Fruit fly (Drosophila melanogaster) whole organism, embryonic: ENCODE data around the gene eya.

ENCODE experiments used
- B-H1 ChIP-seq: fragments of 200-800 bp; sonication (Bioruptor generic); IDR thresholded peaks from 3 replicates; pipeline ENCODE4 v1.3.6; 2022; ENCODE audit warnings: missing biosample characterization, missing genetic modification characterization
- CG1024 ChIP-seq: fragments of 200-800 bp; sonication (Bioruptor generic); IDR thresholded peaks from 2 replicates; pipeline ENCODE4 v1.3.6; 2022; ENCODE audit warnings: missing biosample characterization, missing genetic modification characterization
- CG11398 ChIP-seq: fragments of 200-800 bp; sonication (Bioruptor generic); optimal IDR thresholded peaks from 2 replicates; lab custom pipeline; 2016; ENCODE audit warnings: missing biosample characterization, missing genetic modification characterization
- CG11695 ChIP-seq: fragments of 200-800 bp; sonication (Bioruptor generic); IDR thresholded peaks from 3 replicates; pipeline ENCODE4 v1.3.6; 2022; ENCODE audit warnings: missing biosample characterization, missing genetic modification characterization
- CG1233 ChIP-seq: fragments of 200-800 bp; sonication (Bioruptor generic); optimal IDR thresholded peaks from 4 replicates; lab custom pipeline; 2018; ENCODE audit warnings: missing biosample characterization, mild to moderate bottlenecking, missing genetic modification characterization
- CG12659 ChIP-seq: fragments of 200-800 bp; sonication (Bioruptor generic); optimal IDR thresholded peaks from 3 replicates; lab custom pipeline; 2017; ENCODE audit warnings: mild to moderate bottlenecking, missing biosample characterization, missing genetic modification reagents, missing genetic modification characterization
- CG12744 ChIP-seq: fragments of 200-800 bp; sonication (Bioruptor generic); optimal IDR thresholded peaks from 2 replicates; lab custom pipeline; 2016; ENCODE audit warnings: missing biosample characterization, missing genetic modification characterization
- CG14667 ChIP-seq: fragments of 200-800 bp; sonication (Bioruptor generic); IDR thresholded peaks from 2 replicates; pipeline ENCODE4 v1.3.6; 2022; ENCODE audit warnings: missing biosample characterization, missing genetic modification characterization
- CG1603 ChIP-seq: fragments of 200-800 bp; sonication (Bioruptor generic); optimal IDR thresholded peaks from 2 replicates; lab custom pipeline; 2019; ENCODE audit warnings: missing biosample characterization, mild to moderate bottlenecking, missing genetic modification characterization, moderate library complexity
- CG16863 ChIP-seq: fragments of 200-800 bp; sonication (Bioruptor generic); optimal IDR thresholded peaks from 3 replicates; lab custom pipeline; 2016; ENCODE audit warnings: missing biosample characterization, missing genetic modification characterization
- CG17612 ChIP-seq: fragments of 200-800 bp; sonication (Bioruptor generic); IDR thresholded peaks from 2 replicates; pipeline ENCODE4 v1.3.6; 2022; ENCODE audit warnings: missing biosample characterization, missing genetic modification characterization
- CG17802 ChIP-seq: fragments of 200-800 bp; sonication (Bioruptor generic); optimal IDR thresholded peaks from 2 replicates; lab custom pipeline; 2018; ENCODE audit warnings: missing biosample characterization, mild to moderate bottlenecking, missing genetic modification characterization, moderate library complexity
- CG2889 ChIP-seq: fragments of 200-800 bp; sonication (Bioruptor generic); IDR thresholded peaks from 3 replicates; pipeline ENCODE4 v1.3.6; 2022; ENCODE audit warnings: missing biosample characterization, missing genetic modification characterization
- CG32767 ChIP-seq: fragments of 200-800 bp; sonication (Bioruptor generic); IDR thresholded peaks from 2 replicates; pipeline ENCODE4 v1.3.6; 2022; ENCODE audit warnings: missing biosample characterization, missing genetic modification characterization
- CG32772 ChIP-seq: fragments of 200-800 bp; sonication (Bioruptor generic); IDR thresholded peaks from 2 replicates; pipeline ENCODE4 v1.3.6; 2022; ENCODE audit warnings: missing biosample characterization, missing genetic modification characterization
- CG42726 ChIP-seq: fragments of 200-800 bp; sonication (Bioruptor generic); IDR thresholded peaks from 2 replicates; pipeline ENCODE4 v1.3.6; 2022; ENCODE audit warnings: missing biosample characterization, missing genetic modification characterization; ENCODE audit not compliant: partially characterized antibody
- CG4707 ChIP-seq: fragments of 200-800 bp; sonication (Bioruptor generic); optimal IDR thresholded peaks from 2 replicates; lab custom pipeline; 2018; ENCODE audit warnings: missing biosample characterization, mild to moderate bottlenecking, missing genetic modification characterization, moderate library complexity
- CG4730 ChIP-seq: fragments of 200-800 bp; sonication (Bioruptor generic); IDR thresholded peaks from 2 replicates; pipeline ENCODE4 v1.3.6; 2022; ENCODE audit warnings: missing biosample characterization, missing genetic modification characterization
- CG4820 ChIP-seq: fragments of 200-800 bp; sonication (Bioruptor generic); optimal IDR thresholded peaks from 3 replicates; lab custom pipeline; 2016; ENCODE audit warnings: missing biosample characterization, missing genetic modification characterization
- CG6175 ChIP-seq: fragments of 200-800 bp; sonication (Bioruptor generic); IDR thresholded peaks from 3 replicates; pipeline ENCODE4 v1.3.6; 2022; ENCODE audit warnings: missing biosample characterization, missing genetic modification characterization
- CG7357 ChIP-seq: fragments of 200-800 bp; sonication (Bioruptor generic); IDR thresholded peaks from 3 replicates; pipeline ENCODE4 v1.3.6; 2022; ENCODE audit warnings: missing biosample characterization, missing genetic modification characterization
- CG7745 ChIP-seq: fragments of 200-800 bp; sonication (Bioruptor generic); optimal IDR thresholded peaks from 2 replicates; lab custom pipeline; 2018; ENCODE audit warnings: missing biosample characterization, mild to moderate bottlenecking, missing genetic modification characterization, moderate library complexity
- CG9215 ChIP-seq: fragments of 200-800 bp; sonication (Bioruptor generic); IDR thresholded peaks from 2 replicates; pipeline ENCODE4 v1.3.6; 2022; ENCODE audit warnings: missing biosample characterization, missing genetic modification characterization
- CG9932 ChIP-seq: fragments of 200-800 bp; sonication (Bioruptor generic); IDR thresholded peaks from 2 replicates; pipeline ENCODE4 v1.3.6; 2022; ENCODE audit warnings: missing biosample characterization, missing genetic modification characterization
- D19B ChIP-seq: fragments of 200-800 bp; sonication (Bioruptor generic); optimal IDR thresholded peaks from 2 replicates; lab custom pipeline; 2017; ENCODE audit warnings: missing biosample characterization, mild to moderate bottlenecking, missing genetic modification characterization
- HHEX ChIP-seq: fragments of 200-800 bp; sonication (Bioruptor generic); optimal IDR thresholded peaks from 3 replicates; lab custom pipeline; 2017; ENCODE audit warnings: missing biosample characterization, mild to moderate bottlenecking, missing genetic modification characterization, missing genetic modification reagents
- Hmx ChIP-seq: fragments of 200-800 bp; sonication (Bioruptor generic); optimal IDR thresholded peaks from 2 replicates; lab custom pipeline; 2016; ENCODE audit warnings: missing biosample characterization, missing genetic modification characterization
- Neu2 ChIP-seq: fragments of 200-800 bp; sonication (Bioruptor generic); optimal IDR thresholded peaks from 3 replicates; lab custom pipeline; 2016; ENCODE audit warnings: missing biosample characterization, missing genetic modification characterization, borderline replicate concordance
- NfI ChIP-seq: fragments of 200-800 bp; sonication (Bioruptor generic); optimal IDR thresholded peaks from 3 replicates; lab custom pipeline; 2018; ENCODE audit warnings: missing biosample characterization, mild to moderate bottlenecking, missing genetic modification characterization, moderate library complexity
- al ChIP-seq: fragments of 200-800 bp; sonication (Bioruptor generic); IDR thresholded peaks from 2 replicates; pipeline ENCODE4 v1.3.6; 2022; ENCODE audit warnings: missing biosample characterization, missing genetic modification characterization
- ash1 ChIP-seq: fragments of 200-800 bp; sonication (Bioruptor generic); optimal IDR thresholded peaks from 2 replicates; lab custom pipeline; 2018; ENCODE audit warnings: missing biosample characterization, mild to moderate bottlenecking, missing genetic modification characterization
- bigmax ChIP-seq: fragments of 200-800 bp; sonication (Bioruptor generic); optimal IDR thresholded peaks from 2 replicates; lab custom pipeline; 2018; ENCODE audit warnings: missing biosample characterization, mild to moderate bottlenecking, missing genetic modification characterization
- bowl ChIP-seq: fragments of 200-800 bp; sonication (Bioruptor generic); IDR thresholded peaks from 2 replicates; pipeline ENCODE4 v1.3.6; 2022; ENCODE audit warnings: missing biosample characterization, missing genetic modification characterization
- caup ChIP-seq: fragments of 200-800 bp; sonication (Bioruptor generic); optimal IDR thresholded peaks from 3 replicates; lab custom pipeline; 2017; ENCODE audit warnings: missing biosample characterization, mild to moderate bottlenecking, missing genetic modification characterization, moderate library complexity; ENCODE audit not compliant: severe bottlenecking
- da ChIP-seq: fragments of 200-800 bp; sonication (Bioruptor generic); optimal IDR thresholded peaks from 2 replicates; lab custom pipeline; 2016; ENCODE audit warnings: missing biosample characterization, missing genetic modification characterization
- danr ChIP-seq: fragments of 200-800 bp; sonication (Bioruptor generic); IDR thresholded peaks from 2 replicates; pipeline ENCODE4 v1.3.6; 2022; ENCODE audit warnings: missing biosample characterization, missing genetic modification characterization
- en ChIP-seq: fragments of 200-800 bp; sonication (Bioruptor generic); optimal IDR thresholded peaks from 2 replicates; lab custom pipeline; 2016; ENCODE audit warnings: missing biosample characterization, missing genetic modification characterization
- esg ChIP-seq: fragments of 200-800 bp; sonication (Bioruptor generic); conservative IDR thresholded peaks from 2 replicates; pipeline ENCODE4 v1.3.6; 2022; ENCODE audit warnings: missing biosample characterization, missing genetic modification characterization
- ftz-f1 ChIP-seq: fragments of 200-800 bp; sonication (Bioruptor generic); optimal IDR thresholded peaks from 2 replicates; lab custom pipeline; 2016; ENCODE audit warnings: missing biosample characterization, missing genetic modification characterization
- gfzf ChIP-seq: fragments of 200-800 bp; sonication (Bioruptor generic); optimal IDR thresholded peaks from 2 replicates; lab custom pipeline; 2016; ENCODE audit warnings: missing biosample characterization, mild to moderate bottlenecking, missing genetic modification characterization, moderate library complexity
- grau ChIP-seq: fragments of 200-800 bp; optimal IDR thresholded peaks from 3 replicates; lab custom pipeline; 2019; ENCODE audit warnings: missing biosample characterization, mild to moderate bottlenecking, missing genetic modification characterization, moderate library complexity
- gsb ChIP-seq: fragments of 200-800 bp; sonication (Bioruptor generic); IDR thresholded peaks from 2 replicates; pipeline ENCODE4 v1.3.6; 2022; ENCODE audit warnings: missing biosample characterization, missing genetic modification characterization
- gsb-n ChIP-seq: fragments of 200-800 bp; sonication (Bioruptor generic); optimal IDR thresholded peaks from 3 replicates; lab custom pipeline; 2018; ENCODE audit warnings: missing biosample characterization, mild to moderate bottlenecking, missing genetic modification characterization
- her ChIP-seq: fragments of 200-800 bp; sonication (Bioruptor generic); optimal IDR thresholded peaks from 2 replicates; lab custom pipeline; 2016; ENCODE audit warnings: missing biosample characterization, missing genetic modification characterization
- jigr1 ChIP-seq: fragments of 200-800 bp; sonication (Bioruptor generic); IDR thresholded peaks from 3 replicates; pipeline ENCODE4 v1.3.6; 2022; ENCODE audit warnings: missing biosample characterization, missing genetic modification characterization
- kah ChIP-seq: fragments of 200-800 bp; sonication (Bioruptor generic); optimal IDR thresholded peaks from 2 replicates; lab custom pipeline; 2018; ENCODE audit warnings: missing biosample characterization, mild to moderate bottlenecking, missing genetic modification characterization
- kay ChIP-seq: fragments of 200-800 bp; sonication (Bioruptor generic); optimal IDR thresholded peaks from 2 replicates; lab custom pipeline; 2016; ENCODE audit warnings: missing biosample characterization, missing genetic modification characterization
- mirr ChIP-seq: fragments of 200-800 bp; sonication (Bioruptor generic); optimal IDR thresholded peaks from 3 replicates; lab custom pipeline; 2018; ENCODE audit warnings: missing biosample characterization, mild to moderate bottlenecking, missing genetic modification characterization
- mld ChIP-seq: fragments of 200-800 bp; sonication (Bioruptor generic); IDR thresholded peaks from 3 replicates; pipeline ENCODE4 v1.3.6; 2022; ENCODE audit warnings: missing biosample characterization, missing genetic modification characterization; ENCODE audit not compliant: partially characterized antibody
- pfk ChIP-seq: fragments of 200-800 bp; sonication (Bioruptor generic); optimal IDR thresholded peaks from 2 replicates; lab custom pipeline; 2018; ENCODE audit warnings: missing biosample characterization, mild to moderate bottlenecking, missing genetic modification characterization, moderate library complexity
- stc ChIP-seq: fragments of 200-800 bp; sonication (Bioruptor generic); IDR thresholded peaks from 2 replicates; pipeline ENCODE4 v1.3.6; 2022; ENCODE audit warnings: missing biosample characterization, missing genetic modification characterization
- usp ChIP-seq: fragments of >200 bp; optimal IDR thresholded peaks from 2 replicates; lab custom pipeline; 2017; ENCODE audit warnings: missing biosample characterization, missing genetic modification characterization

eya gene

dm6 chr2L:6488676-6489140 lies 58.1 kb downstream of the eya start, which contains the start of the genes KFase and epsilonCOP (continued):
- TF ChIP-seq CG9215 (peak; percentile 73), Hmx (GFP tag; lab: Kevin White, UChicago) (no peak), CG12744 (GFP tag; lab: Kevin White, UChicago) (peak; percentile 50), CG1233 (GFP tag; lab: Kevin White, UChicago) (peak; percentile 33), danr (no peak), CG32767 (no peak), CG1603 (tag; lab: Kevin White, UChicago) (peak; percentile 22), her (GFP tag; lab: Kevin White, UChicago) (peak; percentile 38), mirr (GFP tag; lab: Kevin White, UChicago) (peak; percentile 21), jigr1 (GFP tag; lab: Robert Waterston, UW) (peak; percentile 59; the same call in 1 of the 3 replicates), kay (peak; percentile 54), mld (GFP tag; lab: Robert Waterston, UW) (no peak), CG17612 (no peak), CG16863 (GFP tag; lab: Kevin White, UChicago) (peak; percentile 45), gfzf (GFP tag; lab: Kevin White, UChicago) (peak; percentile 59), CG9932 (GFP tag; lab: Robert Waterston, UW) (peak; percentile 59), grau (tag; lab: Kevin White, UChicago) (peak; percentile 58), stc (GFP tag; lab: Robert Waterston, UW) (no peak), CG7357 (no peak), al (GFP tag; lab: Robert Waterston, UW) (peak; percentile 23; the same call in 1 of the 2 replicates), bigmax (GFP tag; lab: Kevin White, UChicago) (no peak), CG7745 (peak; percentile 95), B-H1 (no peak), CG1024 (GFP tag; lab: Robert Waterston, UW) (no peak), CG17802 (no peak), usp (GFP tag; lab: Kevin White, UChicago) (no peak), CG32772 (no peak), ash1 (GFP tag; lab: Kevin White, UChicago) (no peak), caup (peak; percentile 60), CG2889 (no peak), CG4707 (no peak), pfk (GFP tag; lab: Kevin White, UChicago) (no peak), CG14667 (GFP tag; lab: Robert Waterston, UW) (no peak), Neu2 (GFP tag; lab: Kevin White, UChicago) (no peak), D19B (GFP tag; lab: Kevin White, UChicago) (peak; percentile 5), esg (no peak), CG4730 (GFP tag; lab: Robert Waterston, UW) (0 out of 2 replicates have a peak, but pooled peaks have one; percentile 28), CG4820 (GFP tag; lab: Kevin White, UChicago) (peak; percentile 46), NfI (GFP tag; lab: Kevin White, UChicago) (peak; percentile 62), ftz-f1 (no peak), gsb-n (tag; lab: Kevin White, UChicago) (peak; percentile 58), CG11398 (peak; percentile 22), kah (no peak), HHEX (GFP tag; lab: Kevin White, UChicago) (peak; percentile 33), gsb (GFP tag; lab: Robert Waterston, UW) (no peak), da (GFP tag; lab: Kevin White, UChicago) (no peak), CG6175 (GFP tag; lab: Robert Waterston, UW) (no peak), CG42726 (GFP tag; lab: Robert Waterston, UW) (peak; percentile 40; the same call in 1 of the 2 replicates), en (GFP tag; lab: Kevin White, UChicago) (no peak), CG11695 (GFP tag; lab: Robert Waterston, UW) (no peak), CG12659 (peak; percentile 89), bowl (no peak)
